Worm (Caenorhabditis elegans) whole organism, L1 larva: Measurements from ENCODE around the gene papl-1.

Experiments
- C16A3.4 ChIP-seq: fragments of 150-350 bp; optimal IDR thresholded peaks from 2 replicates; lab custom pipeline; 2014; ENCODE audit warnings: missing biosample characterization, missing genetic modification characterization
- aha-1 ChIP-seq: fragments of 150-350 bp; optimal IDR thresholded peaks from 2 replicates; lab custom pipeline; 2014; ENCODE audit warnings: missing biosample characterization, missing genetic modification characterization
- aly-2 ChIP-seq: fragments of 150-350 bp; optimal IDR thresholded peaks from 2 replicates; lab custom pipeline; 2014; ENCODE audit warnings: missing biosample characterization, missing genetic modification characterization
- blmp-1 ChIP-seq: fragments of 150-350 bp; optimal IDR thresholded peaks from 2 replicates; lab custom pipeline; 2014; ENCODE audit warnings: missing biosample characterization, missing genetic modification characterization
- ceh-63 ChIP-seq: fragments of 200-800 bp; sonication (Bioruptor generic); optimal IDR thresholded peaks from 2 replicates; lab custom pipeline; 2018; ENCODE audit warnings: mild to moderate bottlenecking, missing genetic modification characterization, missing compliant biosample characterization
- ceh-8 ChIP-seq: fragments of 200-800 bp; sonication (Bioruptor generic); optimal IDR thresholded peaks from 2 replicates; lab custom pipeline; 2018; ENCODE audit warnings: mild to moderate bottlenecking, missing genetic modification characterization, moderate library complexity, missing compliant biosample characterization
- ceh-82 ChIP-seq, 3 experiments: fragments of 150-350 bp in 1 of 3; sonication (generic microtip) in 2 of 3; optimal IDR thresholded peaks; 2 replicates each; lab custom pipeline; 2014 to 2017; ENCODE audit warnings: missing biosample characterization in 3 of 3, missing genetic modification characterization in 3 of 3
- ceh-90 ChIP-seq: sonication (generic microtip); optimal IDR thresholded peaks from 2 replicates; lab custom pipeline; 2016; ENCODE audit warnings: missing genetic modification characterization, missing compliant biosample characterization
- ces-1 ChIP-seq: fragments of 150-350 bp; optimal IDR thresholded peaks from 2 replicates; lab custom pipeline; 2014; ENCODE audit warnings: missing biosample characterization, missing genetic modification reagents, missing genetic modification characterization
- efl-1 ChIP-seq, 4 experiments: fragments of 150-350 bp; optimal IDR thresholded peaks in 3 of 4; peaks in 1 of 4; 1 replicate in 1 of 4; 2 replicates in 3 of 4; lab custom pipeline; 2014; ENCODE audit warnings: missing biosample characterization in 2 of 4, missing genetic modification characterization in 2 of 4, missing genetic modification reagents in 2 of 4
- elt-2 ChIP-seq: sonication (generic microtip); optimal IDR thresholded peaks from 2 replicates; lab custom pipeline; 2016; ENCODE audit warnings: missing genetic modification characterization, mild to moderate bottlenecking, inconsistent platforms, missing compliant biosample characterization, missing genetic modification reagents
- elt-3 ChIP-seq, 6 experiments: fragments of 150-350 bp in 1 of 6; sonication (generic microtip); optimal IDR thresholded peaks; 2 replicates each; lab custom pipeline; 2017 to 2018; ENCODE audit warnings: missing biosample characterization in 6 of 6, missing genetic modification characterization in 6 of 6, inconsistent platforms in 1 of 6
- ets-5 ChIP-seq: fragments of 200-800 bp; sonication (Bioruptor generic); IDR thresholded peaks from 2 replicates; pipeline ENCODE4 v1.3.6; 2022; ENCODE audit warnings: missing genetic modification characterization, missing compliant biosample characterization
- fos-1 ChIP-seq: fragments of 150-350 bp; optimal IDR thresholded peaks from 2 replicates; lab custom pipeline; 2014; ENCODE audit warnings: missing biosample characterization, missing genetic modification characterization
- grh-1 ChIP-seq: fragments of 200-800 bp; sonication (Bioruptor generic); IDR thresholded peaks from 2 replicates; pipeline ENCODE4 v1.3.6; 2022; ENCODE audit warnings: missing genetic modification reagents, missing genetic modification characterization, missing compliant biosample characterization
- hlh-17 ChIP-seq: fragments of 200-800 bp; sonication (Bioruptor generic); optimal IDR thresholded peaks from 2 replicates; lab custom pipeline; 2018; ENCODE audit warnings: missing genetic modification characterization, mild to moderate bottlenecking, missing compliant biosample characterization, moderate library complexity, borderline replicate concordance
- irx-1 ChIP-seq: sonication (generic microtip); optimal IDR thresholded peaks from 2 replicates; lab custom pipeline; 2016; ENCODE audit warnings: missing genetic modification characterization, missing compliant biosample characterization
- jun-1 ChIP-seq: fragments of 150-350 bp; optimal IDR thresholded peaks from 2 replicates; lab custom pipeline; 2014; ENCODE audit warnings: missing biosample characterization, missing genetic modification reagents, missing genetic modification characterization
- lin-35 ChIP-seq, 2 experiments: fragments of 150-350 bp; optimal IDR thresholded peaks; 2 replicates each; lab custom pipeline; 2014; ENCODE audit warnings: missing biosample characterization in 2 of 2, missing genetic modification characterization in 2 of 2, missing genetic modification reagents in 2 of 2
- mep-1 ChIP-seq: fragments of 150-350 bp; optimal IDR thresholded peaks from 2 replicates; lab custom pipeline; 2014; ENCODE audit warnings: missing biosample characterization, missing genetic modification characterization
- nhr-12 ChIP-seq: sonication (generic microtip); optimal IDR thresholded peaks from 2 replicates; lab custom pipeline; 2017; ENCODE audit warnings: missing biosample characterization, missing genetic modification characterization
- nhr-19 ChIP-seq: fragments of 200-800 bp; sonication (Bioruptor generic); conservative IDR thresholded peaks from 2 replicates; pipeline ENCODE4 v1.3.6; 2022; ENCODE audit warnings: missing genetic modification characterization, missing compliant biosample characterization
- nhr-20 ChIP-seq: sonication (generic microtip); optimal IDR thresholded peaks from 2 replicates; lab custom pipeline; 2016; ENCODE audit warnings: mild to moderate bottlenecking, missing genetic modification characterization, missing compliant biosample characterization
- nhr-71 ChIP-seq: sonication (generic microtip); optimal IDR thresholded peaks from 2 replicates; lab custom pipeline; 2016; ENCODE audit warnings: mild to moderate bottlenecking, missing genetic modification characterization, moderate library complexity, missing compliant biosample characterization
- nhr-77 ChIP-seq: fragments of 150-350 bp; optimal IDR thresholded peaks from 2 replicates; lab custom pipeline; 2014; ENCODE audit warnings: missing biosample characterization, missing genetic modification characterization
- pax-3 ChIP-seq: fragments of 200-800 bp; sonication (Bioruptor generic); optimal IDR thresholded peaks from 2 replicates; lab custom pipeline; 2018; ENCODE audit warnings: mild to moderate bottlenecking, missing genetic modification characterization, moderate library complexity, missing compliant biosample characterization
- pqm-1 ChIP-seq: sonication (generic microtip); optimal IDR thresholded peaks from 3 replicates; lab custom pipeline; 2017; ENCODE audit warnings: missing biosample characterization, missing genetic modification characterization
- rnt-1 ChIP-seq: sonication (generic microtip); optimal IDR thresholded peaks from 2 replicates; lab custom pipeline; 2016; ENCODE audit warnings: mild to moderate bottlenecking, missing genetic modification characterization, moderate library complexity, missing compliant biosample characterization
- sup-37 ChIP-seq: fragments of 200-800 bp; sonication (Bioruptor generic); optimal IDR thresholded peaks from 2 replicates; lab custom pipeline; 2018; ENCODE audit warnings: mild to moderate bottlenecking, missing genetic modification characterization, missing compliant biosample characterization
- tbx-2 ChIP-seq: sonication (generic microtip); optimal IDR thresholded peaks from 2 replicates; lab custom pipeline; 2016; ENCODE audit warnings: missing genetic modification characterization, missing compliant biosample characterization
- tlp-1 ChIP-seq: fragments of 150-350 bp; optimal IDR thresholded peaks from 2 replicates; lab custom pipeline; 2014; ENCODE audit warnings: missing biosample characterization, missing genetic modification characterization
- unc-130 ChIP-seq: fragments of 150-350 bp; optimal IDR thresholded peaks from 2 replicates; lab custom pipeline; 2017; ENCODE audit warnings: missing biosample characterization, missing genetic modification characterization, inconsistent platforms
- unc-86 ChIP-seq: sonication (generic microtip); optimal IDR thresholded peaks from 2 replicates; lab custom pipeline; 2016; ENCODE audit warnings: missing genetic modification characterization, missing compliant biosample characterization
- zip-4 ChIP-seq: fragments of 200-800 bp; sonication (Bioruptor generic); optimal IDR thresholded peaks from 2 replicates; lab custom pipeline; 2018; ENCODE audit warnings: mild to moderate bottlenecking, missing genetic modification characterization, moderate library complexity, missing compliant biosample characterization

Gene papl-1

ce11 chrV:12797992-12798391 is 38.4 kb upstream of the papl-1 start, which contains the start of gene ugt-6:
ugt-6 (minus strand) TSS chrV:12798224.
- TF ChIP-seq ceh-82 (tag; optimal IDR thresholded peaks at IDR 0.05; lab: Kevin White, UChicago) (no peak), ceh-8 (GFP tag; lab: Kevin White, UChicago) (no peak), jun-1 (tag; lab: Kevin White, UChicago) (no peak), pax-3 (tag; lab: Kevin White, UChicago) (no peak), nhr-77 (no peak), unc-130 (tag; lab: Kevin White, UChicago) (no peak), grh-1 (no peak), aly-2 (no peak)

DNA sequence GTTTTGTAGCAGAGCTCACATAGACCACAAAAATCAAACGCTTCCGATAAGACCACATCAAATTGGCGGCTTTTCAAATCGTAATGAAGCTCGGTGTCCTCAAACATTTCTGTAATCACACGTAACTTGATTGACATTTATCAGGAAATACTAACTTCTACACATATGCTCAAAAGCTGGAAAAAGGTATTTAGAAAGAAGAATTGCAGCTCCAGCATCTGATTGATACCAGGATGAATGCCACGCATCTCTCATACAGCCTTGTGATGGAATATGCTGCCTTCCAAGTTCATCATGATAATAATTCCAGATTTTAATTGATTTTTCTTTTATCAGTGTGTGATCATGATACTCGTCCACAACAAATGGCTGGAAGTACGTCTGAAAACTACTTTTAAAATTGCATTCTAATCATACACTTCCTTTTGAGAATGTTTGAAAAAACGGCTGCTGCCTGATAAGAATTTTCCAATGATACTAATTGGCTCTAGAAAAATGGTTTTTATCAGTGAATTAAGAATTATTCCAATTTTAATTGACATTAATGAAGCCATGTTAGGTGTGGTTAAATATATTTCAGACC is 37.4 kb upstream of the papl-1 start:
- no peak for TF ChIP-seq ets-5 (GFP tag; lab: Robert Waterston, UW)
- TF ChIP-seq irx-1 (tag; lab: Kevin White, UChicago), result no peak
- no peak for TF ChIP-seq tlp-1
- TF ChIP-seq nhr-20 (tag; lab: Kevin White, UChicago), result no peak
- TF ChIP-seq elt-2 (tag; lab: Kevin White, UChicago), result peak; percentile 66
- no peak for TF ChIP-seq elt-3 (tag; optimal IDR thresholded peaks at IDR 0.05; lab: Kevin White, UChicago)
- no peak for TF ChIP-seq blmp-1 (tag; lab: Kevin White, UChicago)

DNA sequence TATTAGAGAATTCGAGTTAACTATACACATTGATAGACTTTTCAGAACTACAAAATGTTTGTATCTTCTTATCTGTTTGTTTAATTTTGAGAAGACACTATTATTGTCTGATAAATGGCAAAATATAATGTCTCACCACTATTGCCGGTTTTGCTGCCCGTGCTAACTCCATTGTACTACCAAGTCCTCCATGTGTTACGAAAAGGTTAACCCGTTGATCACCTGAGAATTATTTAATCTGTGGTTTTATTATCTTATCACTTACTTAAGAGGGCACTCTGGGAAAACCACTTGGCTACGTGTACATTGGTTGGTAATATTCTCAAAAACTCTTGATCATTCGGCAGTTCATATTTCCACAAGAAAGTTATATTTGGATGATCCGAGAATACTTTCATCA is 36.4 kb upstream of the papl-1 start:
- no peak for TF ChIP-seq mep-1
- no peak for TF ChIP-seq fos-1
- peak in 1 of 6 experiments; percentile 4 for TF ChIP-seq elt-3 (tag; optimal IDR thresholded peaks at IDR 0.05; lab: Kevin White, UChicago)
- no peak for TF ChIP-seq rnt-1
- TF ChIP-seq elt-2 (tag; lab: Kevin White, UChicago), result peak; percentile 54
- peak; percentile 5 for TF ChIP-seq nhr-20 (tag; lab: Kevin White, UChicago)

- peak; percentile 50 for TF ChIP-seq elt-2 (tag; lab: Kevin White, UChicago)
- peak; percentile 10 for TF ChIP-seq nhr-71 (tag; lab: Kevin White, UChicago)
- TF ChIP-seq elt-3 (tag; optimal IDR thresholded peaks at IDR 0.05; lab: Kevin White, UChicago), result peak in 1 of 6 experiments; percentile 47
- TF ChIP-seq ces-1 (GFP tag; lab: Kevin White, UChicago), result no peak
- peak in 1 of 2 experiments; percentile 36 for TF ChIP-seq lin-35 (GFP tag; optimal IDR thresholded peaks at IDR 0.05; lab: Kevin White, UChicago)
- no peak for TF ChIP-seq C16A3.4 (tag; lab: Kevin White, UChicago)
Observed at ce11 chrV:12795196-12795595, 35.6 kb upstream of the papl-1 start, which contains the start of gene ugt-4. ugt-4 (minus strand) TSS chrV:12795336.

DNA sequence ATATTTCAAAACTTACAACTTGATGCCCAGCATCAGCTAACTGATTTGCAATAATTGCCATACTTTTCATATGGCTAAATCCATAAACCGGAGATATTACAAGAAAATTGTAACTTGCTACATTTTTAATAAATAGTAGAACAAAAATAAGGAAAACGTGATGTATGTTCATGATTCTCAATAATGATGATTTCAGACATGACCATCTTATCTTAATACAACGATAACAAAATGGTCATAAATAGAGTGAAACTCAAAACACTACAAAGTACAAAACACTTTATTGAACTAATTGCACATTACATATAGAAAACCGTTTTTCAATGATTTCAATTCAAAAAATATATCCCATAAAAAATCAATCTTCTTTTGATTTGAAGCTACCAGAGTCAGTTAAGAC is 33.2 kb upstream of the papl-1 start, which contains the start of gene ugt-5:
Gene ugt-5, minus strand, starts transcription at position 214 of the 400 bp plus-strand sequence.
- TF ChIP-seq pqm-1 (tag; lab: Kevin White, UChicago), result no peak
- no peak for TF ChIP-seq nhr-19 (GFP tag; lab: Robert Waterston, UW)
- no peak for TF ChIP-seq aha-1 (tag; lab: Kevin White, UChicago)
- no peak for TF ChIP-seq nhr-12
- no peak for TF ChIP-seq tbx-2 (tag; lab: Kevin White, UChicago)
- no peak for TF ChIP-seq zip-4 (GFP tag; lab: Kevin White, UChicago)
- peak in 1 of 2 experiments; percentile 37 for TF ChIP-seq lin-35 (GFP tag; optimal IDR thresholded peaks at IDR 0.05; lab: Kevin White, UChicago)
- TF ChIP-seq unc-86, result no peak
- TF ChIP-seq efl-1 (optimal IDR thresholded peaks at IDR 0.05; lab: Kevin White, UChicago), result no peak
- no peak for TF ChIP-seq efl-1 (GFP tag; optimal IDR thresholded peaks at IDR 0.05 in 1 of 2; lab: Kevin White, UChicago)
- TF ChIP-seq hlh-17 (GFP tag; lab: Kevin White, UChicago), result no peak
- no peak for TF ChIP-seq ceh-90 (tag; lab: Kevin White, UChicago)
- TF ChIP-seq sup-37 (GFP tag; lab: Kevin White, UChicago), result no peak
- peak; percentile 48 for TF ChIP-seq elt-2 (tag; lab: Kevin White, UChicago)
- no peak for TF ChIP-seq ceh-63 (GFP tag; lab: Kevin White, UChicago)
- TF ChIP-seq, all 84 proteins: peak for 2
